Worm (Caenorhabditis elegans) whole organism, young adult: ENCODE results near the gene epn-1.
A peak's percentile ranks its signal among the peaks of the same experiment; 100 is the strongest.

Source experiments
- B0336.3 ChIP-seq: fragments of 200-800 bp; sonication (Bioruptor generic); IDR thresholded peaks from 2 replicates; pipeline ENCODE4 v1.3.6; 2022; ENCODE audit warnings: missing genetic modification characterization, missing compliant biosample characterization
- F39B2.1 ChIP-seq: fragments of 200-800 bp; sonication (Bioruptor generic); IDR thresholded peaks from 2 replicates; pipeline ENCODE4 v1.3.6; 2022; ENCODE audit warnings: missing genetic modification reagents, missing genetic modification characterization, missing compliant biosample characterization
- F57C9.4 ChIP-seq: sonication (generic microtip); optimal IDR thresholded peaks from 2 replicates; lab custom pipeline; 2017; ENCODE audit warnings: mild to moderate bottlenecking, missing genetic modification characterization, missing compliant biosample characterization
- K12H6.12 ChIP-seq: fragments of 200-800 bp; sonication (Bioruptor generic); optimal IDR thresholded peaks from 2 replicates; lab custom pipeline; 2018; ENCODE audit warnings: mild to moderate bottlenecking, missing genetic modification characterization, missing compliant biosample characterization
- ama-1 ChIP-seq, 3 experiments: fragments of 150-350 bp in 1 of 3; sonication (generic microtip) in 2 of 3; optimal IDR thresholded peaks; 2 replicates each; lab custom pipeline; 2014 to 2018; ENCODE audit warnings: missing biosample characterization in 2 of 3, missing genetic modification characterization in 2 of 3, missing genetic modification reagents in 2 of 3
- atf-7 ChIP-seq: sonication (generic microtip); optimal IDR thresholded peaks from 2 replicates; lab custom pipeline; 2017; ENCODE audit warnings: mild to moderate bottlenecking, missing genetic modification characterization, missing compliant biosample characterization
- attf-5 ChIP-seq: fragments of 200-800 bp; sonication (Bioruptor generic); optimal IDR thresholded peaks from 2 replicates; lab custom pipeline; 2018; ENCODE audit warnings: mild to moderate bottlenecking, missing genetic modification characterization, missing compliant biosample characterization
- attf-6 ChIP-seq: fragments of 200-800 bp; sonication (Bioruptor generic); IDR thresholded peaks from 2 replicates; pipeline ENCODE4 v1.3.6; 2022; ENCODE audit warnings: missing genetic modification reagents, missing genetic modification characterization, missing compliant biosample characterization
- ceh-58 ChIP-seq: fragments of 200-800 bp; sonication (Bioruptor generic); IDR thresholded peaks from 2 replicates; pipeline ENCODE4 v1.3.6; 2022; ENCODE audit warnings: missing genetic modification characterization, missing compliant biosample characterization
- dox-1 ChIP-seq: fragments of 200-800 bp; sonication (Bioruptor generic); IDR thresholded peaks from 2 replicates; pipeline ENCODE4 v1.3.6; 2022; ENCODE audit warnings: missing genetic modification reagents, missing genetic modification characterization, missing compliant biosample characterization
- efl-1 ChIP-seq: fragments of 150-350 bp; optimal IDR thresholded peaks from 2 replicates; lab custom pipeline; 2014; ENCODE audit warnings: missing biosample characterization, missing genetic modification reagents, missing genetic modification characterization
- egl-18 ChIP-seq: fragments of 200-800 bp; sonication (Bioruptor generic); IDR thresholded peaks from 2 replicates; pipeline ENCODE4 v1.3.6; 2022; ENCODE audit warnings: missing genetic modification reagents, missing genetic modification characterization, missing compliant biosample characterization
- fkh-3 ChIP-seq: sonication (generic microtip); optimal IDR thresholded peaks from 2 replicates; lab custom pipeline; 2016; ENCODE audit warnings: mild to moderate bottlenecking, missing genetic modification characterization, missing compliant biosample characterization
- hlh-26 ChIP-seq: fragments of 200-800 bp; sonication (Bioruptor generic); conservative IDR thresholded peaks from 2 replicates; pipeline ENCODE4 v1.3.6; 2022; ENCODE audit warnings: missing genetic modification reagents, missing genetic modification characterization, missing compliant biosample characterization
- hmg-20 ChIP-seq: fragments of 200-800 bp; sonication (Bioruptor generic); IDR thresholded peaks from 2 replicates; pipeline ENCODE4 v1.3.6; 2022; ENCODE audit warnings: missing genetic modification reagents, missing genetic modification characterization, missing compliant biosample characterization
- let-526 ChIP-seq: fragments of 200-800 bp; sonication (Bioruptor generic); IDR thresholded peaks from 2 replicates; pipeline ENCODE4 v1.3.6; 2022; ENCODE audit warnings: missing genetic modification reagents, missing genetic modification characterization, missing compliant biosample characterization
- let-607 ChIP-seq, 2 experiments: fragments of 200-800 bp in 1 of 2; sonication (Bioruptor generic) in 1 of 2; sonication (generic microtip) in 1 of 2; optimal IDR thresholded peaks; 2 replicates each; lab custom pipeline; 2016 to 2018; ENCODE audit warnings: mild to moderate bottlenecking in 2 of 2, missing compliant biosample characterization in 2 of 2, missing genetic modification characterization in 2 of 2, moderate library complexity in 2 of 2, missing genotype in 1 of 2
- lsl-1 ChIP-seq: fragments of 200-800 bp; sonication (Bioruptor generic); optimal IDR thresholded peaks from 2 replicates; lab custom pipeline; 2018; ENCODE audit warnings: mild to moderate bottlenecking, missing genetic modification characterization, moderate library complexity, missing compliant biosample characterization
- madf-3 ChIP-seq: fragments of 200-800 bp; sonication (Bioruptor generic); IDR thresholded peaks from 2 replicates; pipeline ENCODE4 v1.3.6; 2022; ENCODE audit warnings: missing genetic modification reagents, missing genetic modification characterization, missing compliant biosample characterization
- madf-6 ChIP-seq: fragments of 200-800 bp; sonication (Bioruptor generic); IDR thresholded peaks from 2 replicates; pipeline ENCODE4 v1.3.6; 2022; ENCODE audit warnings: missing genetic modification reagents, missing genetic modification characterization, missing compliant biosample characterization
- mel-28 ChIP-seq: sonication (generic microtip); optimal IDR thresholded peaks from 2 replicates; lab custom pipeline; 2016; ENCODE audit warnings: borderline replicate concordance, mild to moderate bottlenecking, missing genetic modification characterization, missing compliant biosample characterization
- mes-4 ChIP-seq: sonication (generic microtip); optimal IDR thresholded peaks from 2 replicates; lab custom pipeline; 2016; ENCODE audit warnings: missing genotype, missing genetic modification characterization, missing compliant biosample characterization
- nhr-27 ChIP-seq: fragments of 200-800 bp; sonication (Bioruptor generic); optimal IDR thresholded peaks from 2 replicates; lab custom pipeline; 2018; ENCODE audit warnings: mild to moderate bottlenecking, missing genetic modification characterization, moderate library complexity, missing compliant biosample characterization
- nhr-80 ChIP-seq: sonication (generic microtip); optimal IDR thresholded peaks from 2 replicates; lab custom pipeline; 2016; ENCODE audit warnings: missing genetic modification characterization, missing compliant biosample characterization
- nhr-90 ChIP-seq: sonication (generic microtip); optimal IDR thresholded peaks from 2 replicates; lab custom pipeline; 2016; ENCODE audit warnings: missing genotype, mild to moderate bottlenecking, missing genetic modification characterization, missing compliant biosample characterization
- pha-4 ChIP-seq: fragments of 150-350 bp; sonication (generic microtip); optimal IDR thresholded peaks from 2 replicates; lab custom pipeline; 2014; ENCODE audit warnings: missing biosample characterization, missing genetic modification reagents, missing genetic modification characterization
- sea-2 ChIP-seq: fragments of 200-800 bp; sonication (Bioruptor generic); IDR thresholded peaks from 2 replicates; pipeline ENCODE4 v1.3.6; 2022; ENCODE audit warnings: missing genetic modification characterization, missing compliant biosample characterization
- somi-1 ChIP-seq: fragments of 200-800 bp; sonication (Bioruptor generic); optimal IDR thresholded peaks from 2 replicates; lab custom pipeline; 2018; ENCODE audit warnings: mild to moderate bottlenecking, missing genetic modification characterization, missing compliant biosample characterization
- tbx-9 ChIP-seq: sonication (generic microtip); optimal IDR thresholded peaks from 2 replicates; lab custom pipeline; 2016; ENCODE audit warnings: borderline replicate concordance, missing genetic modification characterization, inconsistent platforms, missing compliant biosample characterization
- unc-130 ChIP-seq: sonication (generic microtip); optimal IDR thresholded peaks from 2 replicates; lab custom pipeline; 2016; ENCODE audit warnings: missing genetic modification reagents, missing genetic modification characterization, missing compliant biosample characterization
- unc-62 ChIP-seq: fragments of 150-350 bp; optimal IDR thresholded peaks from 2 replicates; lab custom pipeline; 2014; ENCODE audit warnings: missing biosample characterization, missing genetic modification reagents, missing genetic modification characterization
- zfh-2 ChIP-seq: fragments of 200-800 bp; sonication (Bioruptor generic); conservative IDR thresholded peaks from 2 replicates; pipeline ENCODE4 v1.3.6; 2022; ENCODE audit warnings: missing genetic modification reagents, missing genetic modification characterization, missing compliant biosample characterization

Gene epn-1

DNA sequence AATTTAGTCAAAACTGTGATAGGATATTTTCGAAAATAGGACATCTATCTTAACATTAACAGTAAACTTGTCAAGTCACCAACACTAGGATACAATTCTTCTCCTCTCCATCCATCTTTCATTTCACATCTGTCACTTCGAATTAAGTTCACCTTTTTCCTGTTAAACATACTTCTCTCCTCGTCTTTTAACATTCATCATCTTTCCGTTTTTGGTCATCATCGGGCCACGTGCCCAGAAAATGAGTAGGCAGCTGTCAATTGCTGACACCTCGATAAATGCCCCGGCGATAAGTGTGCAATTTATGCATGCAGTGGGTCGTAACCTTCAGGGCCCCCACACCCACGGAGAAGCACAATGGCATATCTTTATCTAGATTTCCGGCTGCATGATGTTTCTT lies 38.1 kb downstream of the epn-1 start:
- no peak for TF ChIP-seq nhr-27 (tag; lab: Kevin White, UChicago)
- peak; percentile 18 for TF ChIP-seq nhr-90 (tag; lab: Kevin White, UChicago)
- TF ChIP-seq sea-2 (GFP tag; lab: Robert Waterston, UW), result no peak
- peak; percentile 38; the same call in 1 of the 2 replicates for TF ChIP-seq dox-1 (GFP tag; lab: Robert Waterston, UW)
- peak; percentile 57 for TF ChIP-seq unc-62 (GFP tag; lab: Kevin White, UChicago)
- TF ChIP-seq atf-7 (tag; lab: Kevin White, UChicago), result peak; percentile 71
- no peak for TF ChIP-seq madf-6 (GFP tag; lab: Robert Waterston, UW)
- TF ChIP-seq nhr-80 (tag; lab: Kevin White, UChicago), result peak; percentile 78
- peak; percentile 18 to 92 for TF ChIP-seq let-607 (tag; optimal IDR thresholded peaks at IDR 0.05; lab: Kevin White, UChicago)
- TF ChIP-seq, all 124 proteins: peak for 6

DNA sequence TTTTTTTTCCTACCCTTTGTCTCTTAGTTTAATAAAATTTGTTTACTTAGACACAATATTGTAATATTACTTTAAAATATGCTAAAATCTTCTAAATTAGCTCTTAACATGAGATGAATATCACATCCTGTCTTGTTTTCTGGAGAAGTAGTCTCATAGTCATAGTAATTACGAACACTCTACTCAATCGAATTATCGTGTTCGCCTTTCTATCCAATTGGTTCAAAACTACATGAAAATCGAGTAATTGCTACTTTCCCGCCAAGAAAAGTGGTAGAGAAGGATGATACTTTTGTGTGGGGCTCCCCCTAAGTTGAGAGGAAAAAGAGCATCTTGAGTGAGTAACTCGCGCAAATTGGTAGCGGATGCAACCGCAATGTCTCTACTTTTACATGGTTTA lies 40.2 kb downstream of the epn-1 start:
- TF ChIP-seq mes-4 (no peak), hmg-20 (GFP tag; lab: Robert Waterston, UW) (no peak), F57C9.4 (tag; lab: Kevin White, UChicago) (no peak), efl-1 (GFP tag; lab: Kevin White, UChicago) (no peak), ceh-58 (no peak), B0336.3 (no peak), madf-3 (GFP tag; lab: Robert Waterston, UW) (no peak), zfh-2 (GFP tag; lab: Robert Waterston, UW) (no peak), pha-4 (tag; lab: Kevin White, UChicago) (no peak), F39B2.1 (GFP tag; lab: Robert Waterston, UW) (no peak), madf-6 (GFP tag; lab: Robert Waterston, UW) (no peak)
- TF ChIP-seq, all 124 proteins: peak for 0

DNA sequence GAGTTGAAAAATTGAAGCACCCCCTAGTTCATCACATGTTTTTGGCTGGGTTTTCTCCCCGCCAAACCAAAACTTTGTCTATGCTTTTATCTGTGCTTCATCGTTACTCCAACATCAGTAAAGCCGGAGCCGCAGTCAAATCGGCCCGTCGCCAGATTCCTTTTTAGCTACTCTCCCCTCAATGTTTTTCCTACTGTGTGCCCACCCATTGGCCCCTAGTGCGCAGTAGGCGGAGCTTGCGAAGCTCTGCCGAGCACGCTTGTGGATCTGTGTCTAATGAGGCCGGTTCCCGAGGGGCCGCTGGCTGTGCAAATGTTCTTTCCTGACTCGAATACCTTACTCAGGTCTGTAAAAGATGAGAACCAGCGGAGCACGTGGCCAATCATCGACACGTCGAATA lies 42.0 kb downstream of the epn-1 start:
- no peak for TF ChIP-seq tbx-9
- TF ChIP-seq zfh-2 (GFP tag; lab: Robert Waterston, UW), result peak; percentile 77
- no peak for TF ChIP-seq hlh-26 (GFP tag; lab: Robert Waterston, UW)
- TF ChIP-seq, all 124 proteins: peak for 1

DNA sequence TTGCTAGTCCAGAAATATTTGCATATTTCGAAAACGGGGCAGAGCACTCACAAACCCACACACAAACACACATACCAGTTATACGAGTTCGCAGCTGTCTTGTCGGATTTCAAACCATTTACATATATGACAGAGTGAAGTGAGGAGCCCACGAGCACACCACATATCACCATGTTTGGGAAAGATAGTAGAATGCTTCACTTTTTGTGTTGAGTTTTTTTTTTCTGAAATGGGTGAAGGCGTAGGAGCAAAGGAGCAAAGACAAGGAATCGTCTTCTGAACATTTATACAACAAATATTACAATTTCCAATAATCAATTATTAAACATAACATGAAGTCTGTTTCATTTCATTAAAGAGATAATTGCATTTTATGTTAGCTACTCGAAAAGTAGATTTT lies 43.1 kb downstream of the epn-1 start:
- TF ChIP-seq ama-1 (optimal IDR thresholded peaks at IDR 0.05; lab: Kevin White, UChicago), result no peak
- TF ChIP-seq ama-1 (GFP tag; optimal IDR thresholded peaks at IDR 0.05; lab: Kevin White, UChicago), result no peak
- no peak for TF ChIP-seq unc-130 (GFP tag; lab: Kevin White, UChicago)
- TF ChIP-seq nhr-27 (tag; lab: Kevin White, UChicago), result no peak
- TF ChIP-seq attf-5 (GFP tag; lab: Kevin White, UChicago), result no peak
- no peak for TF ChIP-seq F57C9.4 (tag; lab: Kevin White, UChicago)
- TF ChIP-seq somi-1 (GFP tag; lab: Kevin White, UChicago), result no peak
- no peak for TF ChIP-seq egl-18
- no peak for TF ChIP-seq lsl-1

DNA sequence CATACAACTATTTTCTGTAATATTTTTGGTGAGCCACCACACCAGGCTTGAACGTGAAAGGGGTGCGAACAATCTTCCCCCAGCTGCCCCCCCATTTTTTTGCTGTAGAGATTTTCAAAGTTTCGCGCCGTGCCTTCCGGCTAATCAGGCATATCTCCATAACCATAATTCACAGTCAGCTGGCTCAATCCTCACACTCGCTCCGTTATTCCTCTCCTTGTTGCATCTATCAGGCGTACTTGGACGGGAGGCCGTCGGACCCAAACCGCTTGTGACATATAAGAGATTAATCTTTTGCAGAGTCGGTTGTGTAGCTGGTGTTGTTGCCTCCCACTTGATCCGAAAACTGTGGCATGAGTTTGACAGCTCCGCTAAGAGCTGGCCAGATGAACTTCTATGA lies 45.1 kb downstream of the epn-1 start, which contains the start of gene unc-3:
TSS of gene unc-3 (plus strand) at position 301 of the 400 bp plus-strand sequence.
- TF ChIP-seq ceh-58 (no peak), zfh-2 (GFP tag; lab: Robert Waterston, UW) (peak; percentile 38; the same call in 1 of the 2 replicates)

DNA sequence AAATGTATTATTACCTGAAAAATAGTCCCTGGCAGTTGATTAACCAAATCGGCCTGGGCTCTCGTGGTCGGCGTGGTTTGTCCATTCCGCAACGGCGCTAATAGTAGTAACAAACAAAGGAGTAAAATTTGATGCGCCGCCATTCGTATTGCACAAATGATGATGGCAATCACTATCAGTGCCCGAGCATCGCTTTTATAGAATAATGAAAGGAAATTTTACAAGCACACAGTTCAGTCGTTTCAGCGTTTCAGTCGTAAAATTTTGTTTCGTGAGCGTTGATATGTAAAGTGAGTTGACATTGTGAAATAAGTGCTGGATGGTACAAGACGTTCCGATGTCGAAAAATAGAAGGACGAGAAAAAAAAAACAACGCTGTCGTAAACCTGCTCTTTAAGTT lies 46.6 kb downstream of the epn-1 start, which contains the start of gene Y16B4A.2:
TSS of gene Y16B4A.2 (minus strand) at position 170 of the 400 bp plus-strand sequence.
- no peak for TF ChIP-seq K12H6.12 (tag; lab: Kevin White, UChicago)
- TF ChIP-seq attf-6, result no peak
- no peak for TF ChIP-seq fkh-3 (tag; lab: Kevin White, UChicago)
- no peak for TF ChIP-seq let-526 (GFP tag; lab: Robert Waterston, UW)
- TF ChIP-seq mel-28 (tag; lab: Kevin White, UChicago), result no peak
- TF ChIP-seq nhr-80 (tag; lab: Kevin White, UChicago), result peak; percentile 43
